Worm (Caenorhabditis elegans) whole organism, L3 larva: ENCODE measurements around the gene twnk-1.

ENCODE experiments used
- aly-2 ChIP-seq: fragments of 150-350 bp; optimal IDR thresholded peaks from 2 replicates; lab custom pipeline; 2014; ENCODE audit warnings: missing biosample characterization, missing genetic modification characterization
- elt-1 ChIP-seq: fragments of 150-350 bp; optimal IDR thresholded peaks from 2 replicates; lab custom pipeline; 2014; ENCODE audit warnings: missing biosample characterization, missing genetic modification characterization
- fos-1 ChIP-seq: fragments of 150-350 bp; optimal IDR thresholded peaks from 2 replicates; lab custom pipeline; 2014; ENCODE audit warnings: missing biosample characterization, missing genetic modification characterization
- jun-1 ChIP-seq: fragments of 150-350 bp; optimal IDR thresholded peaks from 2 replicates; lab custom pipeline; 2014; ENCODE audit warnings: missing biosample characterization, missing genetic modification reagents, missing genetic modification characterization
- lin-15B ChIP-seq: fragments of 150-350 bp; optimal IDR thresholded peaks from 2 replicates; lab custom pipeline; 2014; ENCODE audit warnings: missing biosample characterization, missing genetic modification characterization
- lin-39 ChIP-seq: fragments of 150-350 bp; optimal IDR thresholded peaks from 2 replicates; lab custom pipeline; 2018; ENCODE audit warnings: missing biosample characterization, missing genetic modification reagents, missing genetic modification characterization
- mdl-1 ChIP-seq: fragments of 150-350 bp; optimal IDR thresholded peaks from 2 replicates; lab custom pipeline; 2014; ENCODE audit warnings: missing biosample characterization, missing genetic modification characterization
- mml-1 ChIP-seq: fragments of 150-350 bp; sonication (generic microtip); optimal IDR thresholded peaks from 3 replicates; lab custom pipeline; 2014; ENCODE audit warnings: missing biosample characterization, missing genetic modification characterization
- nhr-11 ChIP-seq: fragments of 150-350 bp; optimal IDR thresholded peaks from 2 replicates; lab custom pipeline; 2014; ENCODE audit warnings: missing biosample characterization, missing genetic modification characterization
- nhr-77 ChIP-seq: fragments of 150-350 bp; optimal IDR thresholded peaks from 2 replicates; lab custom pipeline; 2014; ENCODE audit warnings: missing biosample characterization, missing genetic modification characterization
- pha-4 ChIP-seq: fragments of 150-350 bp; optimal IDR thresholded peaks from 2 replicates; lab custom pipeline; 2014; ENCODE audit warnings: missing biosample characterization, missing genetic modification reagents, missing genetic modification characterization
- unc-39 ChIP-seq: sonication (generic microtip); optimal IDR thresholded peaks from 4 replicates; lab custom pipeline; 2017; ENCODE audit warnings: missing biosample characterization, missing genetic modification characterization

DNA sequence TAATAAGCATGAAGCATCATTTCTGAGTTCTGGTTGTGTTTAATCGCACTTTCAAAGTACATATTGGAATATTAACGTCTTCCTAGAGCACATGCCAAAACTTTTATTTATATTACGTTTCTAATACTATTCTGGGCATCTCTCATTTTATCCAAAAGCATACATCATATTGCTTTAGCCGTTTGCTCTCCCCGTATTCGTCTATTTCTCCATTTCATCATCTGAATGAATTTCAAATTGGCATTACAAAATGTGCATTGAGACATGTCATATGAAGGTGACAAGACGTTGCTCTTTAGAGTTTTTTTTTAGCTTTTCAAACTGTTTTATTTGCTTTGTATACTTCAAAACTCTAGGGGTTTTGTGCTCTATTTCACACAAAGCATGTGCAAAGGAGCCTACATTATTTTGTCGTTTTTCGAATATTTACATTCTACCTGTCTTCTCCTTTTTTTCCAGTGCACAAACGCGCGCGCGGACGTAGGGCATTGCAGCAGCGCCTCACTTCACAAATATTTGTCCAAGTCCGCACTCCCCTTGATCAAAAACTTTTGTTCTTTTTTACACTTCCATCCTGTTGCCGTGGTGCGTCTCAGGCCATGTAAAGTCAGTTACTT, 18.4 kb upstream of the twnk-1 start:
- TF ChIP-seq unc-39 (tag; lab: Kevin White, UChicago) (no peak), lin-39 (tag; lab: Kevin White, UChicago) (no peak), jun-1 (tag; lab: Kevin White, UChicago) (no peak), aly-2 (tag; lab: Kevin White, UChicago) (no peak), nhr-77 (tag; lab: Kevin White, UChicago) (no peak), fos-1 (no peak), nhr-11 (tag; lab: Kevin White, UChicago) (no peak), pha-4 (tag; lab: Kevin White, UChicago) (peak; percentile 85), mdl-1 (tag; lab: Kevin White, UChicago) (no peak), lin-15B (tag; lab: Kevin White, UChicago) (no peak), elt-1 (tag; lab: Kevin White, UChicago) (no peak), mml-1 (tag; lab: Kevin White, UChicago) (no peak)
